Worm (Caenorhabditis elegans): ENCODE data around the gene Y54G2A.73.

ce11 chrIV:2998597-2999161 lies 10.0 kb downstream of the Y54G2A.73 start:
- TF ChIP-seq fos-1 (tag; optimal IDR thresholded peaks at IDR 0.05) (no peak), elt-1 (tag; optimal IDR thresholded peaks at IDR 0.05) (no peak), nhr-43 (tag; optimal IDR thresholded peaks at IDR 0.05; ENCODE audit: poor library complexity, severe bottlenecking) (no peak), nhr-28 (tag; optimal IDR thresholded peaks at IDR 0.05) (no peak), zag-1 (tag; optimal IDR thresholded peaks at IDR 0.05) (no peak), unc-62 (GFP tag; optimal IDR thresholded peaks at IDR 0.05) (no peak)
